Worm (Caenorhabditis elegans) whole organism, L3 larva: ENCODE measurements around the gene T23B5.4.

Experiments used
- mdl-1 ChIP-seq: fragments of 150-350 bp; optimal IDR thresholded peaks from 2 replicates; lab custom pipeline; 2014; ENCODE audit warnings: missing biosample characterization, missing genetic modification characterization
- nhr-237 ChIP-seq: fragments of 150-350 bp; optimal IDR thresholded peaks from 2 replicates; lab custom pipeline; 2014; ENCODE audit warnings: missing biosample characterization, missing genetic modification characterization

- TF ChIP-seq mdl-1 (tag; lab: Kevin White, UChicago) (no peak), nhr-237 (tag; lab: Kevin White, UChicago) (no peak)
Observed at ce11 chrIV:12689292-12689691, 14.5 kb downstream of the T23B5.4 start.
